Worm (Caenorhabditis elegans) whole organism, L2 larva: Measurements from ENCODE around the gene nduv-2.
A peak's percentile ranks its signal among the peaks of the same experiment; 100 is the strongest.

Experiments used
- C34F6.9 ChIP-seq: fragments of 150-350 bp; optimal IDR thresholded peaks from 2 replicates; lab custom pipeline; 2014; ENCODE audit warnings: missing biosample characterization, missing genetic modification characterization
- R02D3.7 ChIP-seq: fragments of 150-350 bp; optimal IDR thresholded peaks from 2 replicates; lab custom pipeline; 2014; ENCODE audit warnings: missing biosample characterization, missing genetic modification characterization
- Y55F3AM.14 ChIP-seq: fragments of 200-800 bp; sonication (Bioruptor generic); optimal IDR thresholded peaks from 2 replicates; lab custom pipeline; 2018; ENCODE audit warnings: mild to moderate bottlenecking, missing genetic modification characterization, missing compliant biosample characterization
- ZK546.5 ChIP-seq: sonication (generic microtip); optimal IDR thresholded peaks from 2 replicates; lab custom pipeline; 2017; ENCODE audit warnings: missing biosample characterization, missing genetic modification characterization
- aly-2 ChIP-seq: fragments of 150-350 bp; optimal IDR thresholded peaks from 2 replicates; lab custom pipeline; 2014; ENCODE audit warnings: missing biosample characterization, missing genetic modification characterization
- blmp-1 ChIP-seq: sonication (generic microtip); optimal IDR thresholded peaks from 2 replicates; lab custom pipeline; 2017; ENCODE audit warnings: missing genetic modification characterization, mild to moderate bottlenecking, missing compliant biosample characterization, antibody characterized with exemption, moderate library complexity; ENCODE audit not compliant: insufficient read depth
- ceh-16 ChIP-seq: fragments of 150-350 bp; optimal IDR thresholded peaks from 2 replicates; lab custom pipeline; 2014; ENCODE audit warnings: missing biosample characterization, missing genetic modification characterization
- ceh-82 ChIP-seq: fragments of 150-350 bp; optimal IDR thresholded peaks from 2 replicates; lab custom pipeline; 2014; ENCODE audit warnings: missing biosample characterization, missing genetic modification characterization
- crh-2 ChIP-seq: sonication (generic microtip); optimal IDR thresholded peaks from 2 replicates; lab custom pipeline; 2017; ENCODE audit warnings: missing biosample characterization, missing genetic modification characterization
- dmd-4 ChIP-seq: sonication (generic microtip); optimal IDR thresholded peaks from 2 replicates; lab custom pipeline; 2017; ENCODE audit warnings: missing biosample characterization, missing genetic modification characterization
- elt-1 ChIP-seq: fragments of 150-350 bp; optimal IDR thresholded peaks from 2 replicates; lab custom pipeline; 2014; ENCODE audit warnings: missing biosample characterization, missing genetic modification characterization
- elt-3 ChIP-seq: sonication (generic microtip); optimal IDR thresholded peaks from 2 replicates; lab custom pipeline; 2017; ENCODE audit warnings: missing biosample characterization, missing genetic modification characterization
- fos-1 ChIP-seq: fragments of 150-350 bp; optimal IDR thresholded peaks from 2 replicates; lab custom pipeline; 2014; ENCODE audit warnings: missing biosample characterization, missing genetic modification characterization
- gmeb-1 ChIP-seq: fragments of 150-350 bp; optimal IDR thresholded peaks from 2 replicates; lab custom pipeline; 2014; ENCODE audit warnings: missing biosample characterization, missing genetic modification characterization
- lin-11 ChIP-seq: fragments of 150-350 bp; sonication (generic microtip); optimal IDR thresholded peaks from 2 replicates; lab custom pipeline; 2014; ENCODE audit warnings: missing biosample characterization, missing genetic modification characterization, inconsistent platforms, mixed read lengths
- lin-39 ChIP-seq: fragments of 150-350 bp; optimal IDR thresholded peaks from 2 replicates; lab custom pipeline; 2014; ENCODE audit warnings: missing biosample characterization, missing genetic modification reagents, missing genetic modification characterization
- lsy-2 ChIP-seq, 2 experiments: fragments of 150-350 bp in 1 of 2; sonication (generic microtip) in 1 of 2; optimal IDR thresholded peaks; 2 replicates each; lab custom pipeline; 2014 to 2017; ENCODE audit warnings: missing biosample characterization in 2 of 2, missing genetic modification characterization in 2 of 2
- mdl-1 ChIP-seq, 2 experiments: fragments of 150-350 bp in 1 of 2; sonication (generic microtip) in 1 of 2; optimal IDR thresholded peaks; 2 replicates each; lab custom pipeline; 2017; ENCODE audit warnings: missing biosample characterization in 2 of 2, missing genetic modification characterization in 2 of 2
- nhr-10 ChIP-seq: sonication (generic microtip); optimal IDR thresholded peaks from 2 replicates; lab custom pipeline; 2017; ENCODE audit warnings: missing biosample characterization, missing genetic modification characterization
- nhr-12 ChIP-seq: fragments of 150-350 bp; optimal IDR thresholded peaks from 2 replicates; lab custom pipeline; 2014; ENCODE audit warnings: missing biosample characterization, missing genetic modification characterization
- nhr-129 ChIP-seq: fragments of 150-350 bp; optimal IDR thresholded peaks from 2 replicates; lab custom pipeline; 2014; ENCODE audit warnings: missing biosample characterization, missing genetic modification characterization
- nhr-21 ChIP-seq: fragments of 150-350 bp; optimal IDR thresholded peaks from 2 replicates; lab custom pipeline; 2014; ENCODE audit warnings: missing biosample characterization, missing genetic modification characterization
- nhr-237 ChIP-seq: fragments of 150-350 bp; optimal IDR thresholded peaks from 2 replicates; lab custom pipeline; 2014; ENCODE audit warnings: missing biosample characterization, missing genetic modification characterization
- nhr-25 ChIP-seq: fragments of 150-350 bp; sonication (generic microtip); optimal IDR thresholded peaks from 3 replicates; lab custom pipeline; 2014; ENCODE audit warnings: missing biosample characterization, missing genetic modification characterization
- nhr-6 ChIP-seq: fragments of 150-350 bp; optimal IDR thresholded peaks from 2 replicates; lab custom pipeline; 2014; ENCODE audit warnings: missing biosample characterization, missing genetic modification characterization
- nhr-77 ChIP-seq: fragments of 150-350 bp; optimal IDR thresholded peaks from 2 replicates; lab custom pipeline; 2014; ENCODE audit warnings: missing biosample characterization, missing genetic modification characterization
- sem-4 ChIP-seq: fragments of 150-350 bp; optimal IDR thresholded peaks from 2 replicates; lab custom pipeline; 2014; ENCODE audit warnings: missing biosample characterization, missing genetic modification reagents, missing genetic modification characterization
- sma-3 ChIP-seq: sonication (generic microtip); optimal IDR thresholded peaks from 2 replicates; lab custom pipeline; 2016; ENCODE audit warnings: missing genetic modification reagents, missing genetic modification characterization, missing compliant biosample characterization
- sma-9 ChIP-seq, 2 experiments: fragments of 150-350 bp in 1 of 2; sonication (generic microtip) in 1 of 2; optimal IDR thresholded peaks; 2 replicates each; lab custom pipeline; 2014 to 2016; ENCODE audit warnings: missing genetic modification characterization in 2 of 2, mild to moderate bottlenecking in 1 of 2, missing biosample characterization in 1 of 2, missing compliant biosample characterization in 1 of 2, missing genetic modification reagents in 1 of 2, moderate library complexity in 1 of 2
- snpc-4 ChIP-seq: fragments of 150-350 bp; optimal IDR thresholded peaks from 2 replicates; lab custom pipeline; 2014; ENCODE audit warnings: missing biosample characterization, missing genetic modification characterization
- unc-55 ChIP-seq: fragments of 150-350 bp; sonication (generic microtip); optimal IDR thresholded peaks from 3 replicates; lab custom pipeline; 2014; ENCODE audit warnings: missing biosample characterization, missing genetic modification reagents, missing genetic modification characterization
- unc-62 ChIP-seq: fragments of 150-350 bp; optimal IDR thresholded peaks from 2 replicates; lab custom pipeline; 2014; ENCODE audit warnings: missing biosample characterization, missing genetic modification reagents, missing genetic modification characterization
- ztf-1 ChIP-seq: fragments of 200-800 bp; sonication (Bioruptor generic); conservative IDR thresholded peaks from 2 replicates; pipeline ENCODE4 v1.3.6; 2022; ENCODE audit warnings: missing genetic modification characterization, missing compliant biosample characterization
- ztf-11 ChIP-seq: sonication (generic microtip); optimal IDR thresholded peaks from 2 replicates; lab custom pipeline; 2017; ENCODE audit warnings: missing biosample characterization, missing genetic modification characterization
- ztf-4 ChIP-seq: fragments of 150-350 bp; optimal IDR thresholded peaks from 2 replicates; lab custom pipeline; 2014; ENCODE audit warnings: missing biosample characterization, missing genetic modification characterization

nduv-2 gene

ce11 chrV:13619752-13620151 is 5.6 kb downstream of the nduv-2 start, which contains the start of gene srd-11:
Gene srd-11, minus strand, starts transcription at chrV:13619852.
- TF ChIP-seq aly-2 (no peak), sma-3 (GFP tag; lab: Kevin White, UChicago) (no peak), mdl-1 (tag; optimal IDR thresholded peaks at IDR 0.05; lab: Kevin White, UChicago) (no peak), nhr-237 (no peak), dmd-4 (tag; lab: Kevin White, UChicago) (no peak), lin-11 (tag; lab: Kevin White, UChicago) (no peak)

- no peak for TF ChIP-seq elt-3 (tag; lab: Kevin White, UChicago)
- no peak for TF ChIP-seq unc-55 (GFP tag; lab: Kevin White, UChicago)
- no peak for TF ChIP-seq ztf-11
- TF ChIP-seq nhr-6 (tag; lab: Kevin White, UChicago), result no peak
- no peak for TF ChIP-seq crh-2 (tag; lab: Kevin White, UChicago)
- TF ChIP-seq sma-9 (GFP tag; optimal IDR thresholded peaks at IDR 0.05; lab: Kevin White, UChicago), result no peak
- TF ChIP-seq sma-9 (tag; optimal IDR thresholded peaks at IDR 0.05; lab: Kevin White, UChicago), result no peak
- no peak for TF ChIP-seq fos-1
- no peak for TF ChIP-seq nhr-129 (tag; lab: Kevin White, UChicago)
- TF ChIP-seq lin-39 (tag; lab: Kevin White, UChicago), result no peak
- no peak for TF ChIP-seq C34F6.9 (tag; lab: Kevin White, UChicago)
- no peak for TF ChIP-seq ZK546.5 (tag; lab: Kevin White, UChicago)
These were observed 11.5 kb downstream of the nduv-2 start, which contains the start of gene F53F4.7 for ce11 chrV:13613870-13614269. Gene F53F4.7, minus strand, starts transcription at chrV:13613970.

ce11 chrV:13611782-13612181 is 13.6 kb downstream of the nduv-2 start, which contains the start of gene spig-9:
Gene spig-9, minus strand, starts transcription at chrV:13611882.
- TF ChIP-seq sma-3 (GFP tag; lab: Kevin White, UChicago), result no peak
- no peak for TF ChIP-seq gmeb-1 (tag; lab: Kevin White, UChicago)
- no peak for TF ChIP-seq ceh-16 (tag; lab: Kevin White, UChicago)
- TF ChIP-seq Y55F3AM.14, result no peak
- TF ChIP-seq snpc-4, result no peak
- TF ChIP-seq unc-55 (GFP tag; lab: Kevin White, UChicago), result no peak
- no peak for TF ChIP-seq nhr-10
- no peak for TF ChIP-seq nhr-6 (tag; lab: Kevin White, UChicago)
- TF ChIP-seq nhr-237, result no peak
- no peak for TF ChIP-seq nhr-12 (tag; lab: Kevin White, UChicago)
- no peak for TF ChIP-seq C34F6.9 (tag; lab: Kevin White, UChicago)
- no peak for TF ChIP-seq nhr-21

- TF ChIP-seq nhr-21, result peak; percentile 20
- TF ChIP-seq C34F6.9 (tag; lab: Kevin White, UChicago), result no peak
These were observed 15.6 kb downstream of the nduv-2 start for ce11 chrV:13609806-13610205.

- TF ChIP-seq ceh-82 (tag; lab: Kevin White, UChicago), result no peak
- TF ChIP-seq unc-62 (GFP tag; lab: Kevin White, UChicago), result no peak
- peak; percentile 15 for TF ChIP-seq crh-2 (tag; lab: Kevin White, UChicago)
- TF ChIP-seq lsy-2 (tag; optimal IDR thresholded peaks at IDR 0.05; lab: Kevin White, UChicago), result no peak
- peak; percentile 44 for TF ChIP-seq sma-9 (GFP tag; optimal IDR thresholded peaks at IDR 0.05; lab: Kevin White, UChicago)
- no peak for TF ChIP-seq sma-9 (tag; optimal IDR thresholded peaks at IDR 0.05; lab: Kevin White, UChicago)
- no peak for TF ChIP-seq sem-4 (tag; lab: Kevin White, UChicago)
- no peak for TF ChIP-seq mdl-1 (tag; optimal IDR thresholded peaks at IDR 0.05; lab: Kevin White, UChicago)
- no peak for TF ChIP-seq ZK546.5 (tag; lab: Kevin White, UChicago)
- no peak for TF ChIP-seq nhr-77 (tag; lab: Kevin White, UChicago)
- no peak for TF ChIP-seq ztf-1 (GFP tag; lab: Robert Waterston, UW)
- TF ChIP-seq nhr-25, result peak; percentile 36
- TF ChIP-seq elt-1 (tag; lab: Kevin White, UChicago), result no peak
- no peak for TF ChIP-seq R02D3.7
- no peak for TF ChIP-seq ztf-4 (tag; lab: Kevin White, UChicago)
- no peak for TF ChIP-seq nhr-129 (tag; lab: Kevin White, UChicago)
- no peak for TF ChIP-seq nhr-237
- peak; percentile 60 for TF ChIP-seq sma-3 (GFP tag; lab: Kevin White, UChicago)
- TF ChIP-seq nhr-10, result no peak
- peak; percentile 90 for TF ChIP-seq blmp-1 (tag; lab: Kevin White, UChicago)
- no peak for TF ChIP-seq unc-55 (GFP tag; lab: Kevin White, UChicago)
These were observed 16.9 kb downstream of the nduv-2 start for ce11 chrV:13608486-13608885.
